Worm (Caenorhabditis elegans) whole organism, mixed stage, embryonic: Measurements from ENCODE around the gene F38A1.6.

Experiments used
- bed-3 ChIP-seq: fragments of 200-800 bp; sonication (Bioruptor generic); optimal IDR thresholded peaks from 3 replicates; lab custom pipeline; 2018; ENCODE audit warnings: mild to moderate bottlenecking, missing genetic modification characterization, moderate library complexity, missing compliant biosample characterization
- blmp-1 ChIP-seq: fragments of 150-350 bp; optimal IDR thresholded peaks from 2 replicates; lab custom pipeline; 2014; ENCODE audit warnings: missing biosample characterization, missing genetic modification characterization
- ceh-39 ChIP-seq: fragments of 150-350 bp; optimal IDR thresholded peaks from 2 replicates; lab custom pipeline; 2014; ENCODE audit warnings: missing biosample characterization, missing genetic modification characterization
- ceh-43 ChIP-seq: fragments of 200-800 bp; sonication (Bioruptor generic); optimal IDR thresholded peaks from 2 replicates; lab custom pipeline; 2018; ENCODE audit warnings: mild to moderate bottlenecking, missing genetic modification characterization, moderate library complexity, missing compliant biosample characterization
- ceh-83 ChIP-seq: fragments of 200-800 bp; sonication (Bioruptor generic); optimal IDR thresholded peaks from 2 replicates; lab custom pipeline; 2018; ENCODE audit warnings: mild to moderate bottlenecking, missing genetic modification characterization, missing compliant biosample characterization
- ces-1 ChIP-seq: fragments of 150-350 bp; optimal IDR thresholded peaks from 2 replicates; lab custom pipeline; 2014; ENCODE audit warnings: missing biosample characterization, missing genetic modification reagents, missing genetic modification characterization
- cnd-1 ChIP-seq: fragments of 200-800 bp; sonication (Bioruptor generic); optimal IDR thresholded peaks from 2 replicates; lab custom pipeline; 2018; ENCODE audit warnings: mild to moderate bottlenecking, missing genetic modification characterization, missing compliant biosample characterization
- drap-1 ChIP-seq: fragments of 200-800 bp; sonication (Bioruptor generic); optimal IDR thresholded peaks from 3 replicates; lab custom pipeline; 2018; ENCODE audit warnings: mild to moderate bottlenecking, missing genetic modification characterization, missing compliant biosample characterization
- elt-1 ChIP-seq: sonication (generic microtip); optimal IDR thresholded peaks from 2 replicates; lab custom pipeline; 2017; ENCODE audit warnings: missing genetic modification characterization, mild to moderate bottlenecking, missing compliant biosample characterization, antibody characterized with exemption, moderate library complexity, borderline replicate concordance; ENCODE audit not compliant: insufficient read depth
- elt-3 ChIP-seq: fragments of 150-350 bp; optimal IDR thresholded peaks from 2 replicates; lab custom pipeline; 2014; ENCODE audit warnings: missing biosample characterization, missing genetic modification characterization
- flh-1 ChIP-seq: fragments of 200-800 bp; sonication (Bioruptor generic); optimal IDR thresholded peaks from 2 replicates; lab custom pipeline; 2018; ENCODE audit warnings: mild to moderate bottlenecking, missing genetic modification characterization, moderate library complexity, missing compliant biosample characterization
- ham-2 ChIP-seq: fragments of 200-800 bp; sonication (Bioruptor generic); optimal IDR thresholded peaks from 2 replicates; lab custom pipeline; 2018; ENCODE audit warnings: mild to moderate bottlenecking, missing genetic modification characterization, missing compliant biosample characterization
- hlh-1 ChIP-seq: fragments of 150-350 bp; optimal IDR thresholded peaks from 2 replicates; lab custom pipeline; 2014; ENCODE audit warnings: missing biosample characterization, missing genetic modification reagents, missing genetic modification characterization
- lin-13 ChIP-seq: fragments of 150-350 bp; optimal IDR thresholded peaks from 2 replicates; lab custom pipeline; 2014; ENCODE audit warnings: missing biosample characterization, missing genetic modification characterization
- lin-32 ChIP-seq: fragments of 200-800 bp; sonication (Bioruptor generic); optimal IDR thresholded peaks from 2 replicates; lab custom pipeline; 2018; ENCODE audit warnings: mild to moderate bottlenecking, missing genetic modification characterization, missing compliant biosample characterization
- lsy-2 ChIP-seq: fragments of 150-350 bp; optimal IDR thresholded peaks from 2 replicates; lab custom pipeline; 2014; ENCODE audit warnings: missing biosample characterization, missing genetic modification characterization
- mep-1 ChIP-seq: fragments of 150-350 bp; optimal IDR thresholded peaks from 2 replicates; lab custom pipeline; 2017; ENCODE audit warnings: missing biosample characterization, missing genetic modification reagents, missing genetic modification characterization, inconsistent platforms
- mls-2 ChIP-seq: sonication (generic microtip); optimal IDR thresholded peaks from 2 replicates; lab custom pipeline; 2016; ENCODE audit warnings: mild to moderate bottlenecking, missing genetic modification characterization, moderate library complexity, missing compliant biosample characterization
- nhr-12 ChIP-seq: fragments of 150-350 bp; optimal IDR thresholded peaks from 2 replicates; lab custom pipeline; 2014; ENCODE audit warnings: missing biosample characterization, missing genetic modification characterization
- nhr-2 ChIP-seq: fragments of 150-350 bp; optimal IDR thresholded peaks from 2 replicates; lab custom pipeline; 2014; ENCODE audit warnings: missing biosample characterization, missing genetic modification characterization
- nhr-237 ChIP-seq: fragments of 150-350 bp; optimal IDR thresholded peaks from 2 replicates; lab custom pipeline; 2014; ENCODE audit warnings: missing biosample characterization, missing genetic modification characterization
- nhr-76 ChIP-seq: sonication (generic microtip); optimal IDR thresholded peaks from 2 replicates; lab custom pipeline; 2017; ENCODE audit warnings: missing biosample characterization, missing genetic modification characterization
- pha-4 ChIP-seq: fragments of 150-350 bp; optimal IDR thresholded peaks from 2 replicates; lab custom pipeline; 2018; ENCODE audit warnings: missing biosample characterization, missing genetic modification reagents, missing genetic modification characterization
- sem-2 ChIP-seq: fragments of 200-800 bp; sonication (Bioruptor generic); optimal IDR thresholded peaks from 2 replicates; lab custom pipeline; 2018; ENCODE audit warnings: mild to moderate bottlenecking, missing genetic modification characterization, missing compliant biosample characterization
- snpc-4 ChIP-seq: fragments of 150-350 bp; optimal IDR thresholded peaks from 2 replicates; lab custom pipeline; 2014; ENCODE audit warnings: missing biosample characterization, missing genetic modification characterization
- sptf-1 ChIP-seq: sonication (generic microtip); optimal IDR thresholded peaks from 2 replicates; lab custom pipeline; 2017; ENCODE audit warnings: mild to moderate bottlenecking, missing genetic modification characterization, moderate library complexity, missing compliant biosample characterization
- tbx-8 ChIP-seq: fragments of 200-800 bp; sonication (Bioruptor generic); optimal IDR thresholded peaks from 2 replicates; lab custom pipeline; 2018; ENCODE audit warnings: mild to moderate bottlenecking, missing genetic modification characterization, moderate library complexity, missing compliant biosample characterization
- unc-120 ChIP-seq: sonication (generic microtip); optimal IDR thresholded peaks from 2 replicates; lab custom pipeline; 2017; ENCODE audit warnings: missing genetic modification characterization, missing compliant biosample characterization; ENCODE audit not compliant: poor library complexity, severe bottlenecking
- unc-39 ChIP-seq: fragments of 150-350 bp; optimal IDR thresholded peaks from 2 replicates; lab custom pipeline; 2014; ENCODE audit warnings: missing biosample characterization, missing genetic modification characterization
- unc-62 ChIP-seq: fragments of 150-350 bp; optimal IDR thresholded peaks from 2 replicates; lab custom pipeline; 2014; ENCODE audit warnings: missing biosample characterization, missing genetic modification reagents, missing genetic modification characterization
- zip-8 ChIP-seq: fragments of 150-350 bp; optimal IDR thresholded peaks from 2 replicates; lab custom pipeline; 2014; ENCODE audit warnings: missing biosample characterization, missing genetic modification characterization
- ztf-11 ChIP-seq: fragments of 150-350 bp; optimal IDR thresholded peaks from 2 replicates; lab custom pipeline; 2014; ENCODE audit warnings: missing biosample characterization, missing genetic modification characterization

Gene F38A1.6

ce11 chrIV:1275910-1276309 is 24.2 kb downstream of the F38A1.6 start:
- TF ChIP-seq elt-1 (no peak), blmp-1 (tag; lab: Kevin White, UChicago) (no peak), nhr-2 (tag; lab: Kevin White, UChicago) (no peak), ham-2 (GFP tag; lab: Kevin White, UChicago) (no peak), snpc-4 (no peak)

ce11 chrIV:1277067-1277466 is 25.4 kb downstream of the F38A1.6 start:
- TF ChIP-seq unc-62 (no peak), snpc-4 (no peak), mep-1 (tag; lab: Kevin White, UChicago) (no peak), ceh-39 (tag; lab: Kevin White, UChicago) (no peak), lsy-2 (tag; lab: Kevin White, UChicago) (peak; percentile 43), mls-2 (tag; lab: Kevin White, UChicago) (no peak), ham-2 (GFP tag; lab: Kevin White, UChicago) (no peak), ceh-43 (GFP tag; lab: Kevin White, UChicago) (no peak), sptf-1 (tag; lab: Kevin White, UChicago) (no peak)

- TF ChIP-seq elt-1 = no peak
- TF ChIP-seq nhr-12 = no peak
- peak; percentile 21 for TF ChIP-seq cnd-1 (tag; lab: Kevin White, UChicago)
- TF ChIP-seq nhr-237 (tag; lab: Kevin White, UChicago) = no peak
- TF ChIP-seq unc-39 = no peak
- TF ChIP-seq ces-1 (GFP tag; lab: Kevin White, UChicago) = peak; percentile 45
- TF ChIP-seq mls-2 (tag; lab: Kevin White, UChicago) = no peak
- TF ChIP-seq ceh-83 (GFP tag; lab: Kevin White, UChicago) = no peak
- TF ChIP-seq nhr-2 (tag; lab: Kevin White, UChicago) = no peak
- TF ChIP-seq, all 35 proteins: peak for 2
These were observed 27.3 kb downstream of the F38A1.6 start for ce11 chrIV:1278945-1279344.

DNA sequence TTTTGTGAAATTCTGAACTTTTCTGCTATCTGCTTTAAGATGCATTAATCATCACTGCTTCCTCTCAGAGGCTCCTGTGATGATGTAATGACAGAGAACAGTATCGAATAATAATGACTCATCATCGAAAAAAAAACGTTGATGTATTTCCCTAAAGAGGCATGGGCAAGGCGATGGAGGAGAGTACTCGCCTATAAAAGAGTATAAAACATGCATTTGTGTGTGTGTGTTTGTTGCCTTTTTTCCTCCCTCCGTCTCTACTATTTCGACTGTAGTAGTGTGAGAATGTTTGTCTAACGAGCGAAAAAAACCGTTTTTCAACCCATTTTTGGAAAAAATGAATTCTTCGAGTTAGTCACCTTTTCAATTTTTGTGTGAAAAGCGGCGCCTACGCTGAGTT is 33.2 kb downstream of the F38A1.6 start:
- TF ChIP-seq nhr-237 (tag; lab: Kevin White, UChicago) = no peak
- no peak for TF ChIP-seq cnd-1 (tag; lab: Kevin White, UChicago)
- no peak for TF ChIP-seq ham-2 (GFP tag; lab: Kevin White, UChicago)
- no peak for TF ChIP-seq tbx-8 (GFP tag; lab: Kevin White, UChicago)
- no peak for TF ChIP-seq zip-8 (tag; lab: Kevin White, UChicago)
- TF ChIP-seq lin-13 (tag; lab: Kevin White, UChicago) = no peak
- no peak for TF ChIP-seq lsy-2 (tag; lab: Kevin White, UChicago)
- TF ChIP-seq nhr-76 (tag; lab: Kevin White, UChicago) = no peak
- TF ChIP-seq mls-2 (tag; lab: Kevin White, UChicago) = no peak
- TF ChIP-seq pha-4 (tag; lab: Kevin White, UChicago) = no peak
- no peak for TF ChIP-seq hlh-1 (tag; lab: Kevin White, UChicago)
- TF ChIP-seq ceh-83 (GFP tag; lab: Kevin White, UChicago) = no peak
- TF ChIP-seq flh-1 (GFP tag; lab: Kevin White, UChicago) = no peak
- no peak for TF ChIP-seq sem-2 (GFP tag; lab: Kevin White, UChicago)
- no peak for TF ChIP-seq elt-1
- no peak for TF ChIP-seq ces-1 (GFP tag; lab: Kevin White, UChicago)

ce11 chrIV:1286549-1286948 is 34.9 kb downstream of the F38A1.6 start:
- no peak for TF ChIP-seq flh-1 (GFP tag; lab: Kevin White, UChicago)
- TF ChIP-seq elt-3 (tag; lab: Kevin White, UChicago) = no peak
- TF ChIP-seq hlh-1 (tag; lab: Kevin White, UChicago) = no peak
- TF ChIP-seq unc-39 = no peak
- TF ChIP-seq, all 35 proteins: peak for 0

DNA sequence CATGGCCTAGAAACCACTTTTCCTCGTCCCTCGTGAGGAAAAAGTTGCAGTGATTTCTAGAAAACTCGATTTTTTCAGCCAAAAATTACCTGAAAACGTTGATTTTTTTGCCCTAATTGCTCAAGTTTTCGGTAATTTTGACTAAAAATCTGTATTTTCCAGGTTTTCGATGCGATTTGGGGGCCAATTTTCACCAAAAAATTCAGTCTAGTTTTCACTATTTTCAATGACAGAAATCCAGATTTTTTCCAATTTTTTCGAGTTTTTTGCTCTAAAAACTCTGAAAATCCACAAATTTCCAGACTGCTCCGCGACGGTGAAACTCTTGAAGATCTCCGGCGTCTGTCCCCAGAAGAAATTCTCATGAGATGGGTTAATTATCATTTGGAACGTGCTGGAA is 37.7 kb downstream of the F38A1.6 start, which contains the start of gene plst-1:
TSS of gene plst-1 (plus strand) at position 301 of the 400 bp plus-strand sequence.
- TF ChIP-seq unc-39 (no peak), sptf-1 (tag; lab: Kevin White, UChicago) (no peak), sem-2 (GFP tag; lab: Kevin White, UChicago) (no peak), ztf-11 (no peak), ceh-39 (tag; lab: Kevin White, UChicago) (no peak), ham-2 (GFP tag; lab: Kevin White, UChicago) (no peak), zip-8 (tag; lab: Kevin White, UChicago) (no peak), snpc-4 (no peak), nhr-76 (tag; lab: Kevin White, UChicago) (no peak), drap-1 (GFP tag; lab: Kevin White, UChicago) (no peak), mep-1 (tag; lab: Kevin White, UChicago) (no peak), pha-4 (tag; lab: Kevin White, UChicago) (no peak), bed-3 (GFP tag; lab: Kevin White, UChicago) (no peak), lin-13 (tag; lab: Kevin White, UChicago) (no peak), unc-120 (tag; lab: Kevin White, UChicago) (no peak), lin-32 (GFP tag; lab: Kevin White, UChicago) (no peak), nhr-12 (no peak)
